Worm (Caenorhabditis elegans) whole organism, early embryonic: ENCODE results near the gene C06G4.6.

Experiments
- aly-1 ChIP-seq: sonication (generic microtip); optimal IDR thresholded peaks from 2 replicates; lab custom pipeline; 2016; ENCODE audit warnings: missing genetic modification characterization, missing compliant biosample characterization
- ama-1 ChIP-seq: fragments of 150-350 bp; optimal IDR thresholded peaks from 2 replicates; lab custom pipeline; 2014
- ceh-13 ChIP-seq: fragments of 200-800 bp; sonication (Bioruptor generic); optimal IDR thresholded peaks from 2 replicates; lab custom pipeline; 2018; ENCODE audit warnings: mild to moderate bottlenecking, missing genetic modification characterization, missing compliant biosample characterization
- flt-1 ChIP-seq: fragments of 200-800 bp; sonication (Bioruptor generic); IDR thresholded peaks from 2 replicates; pipeline ENCODE4 v1.3.6; 2022; ENCODE audit warnings: missing genetic modification characterization, missing compliant biosample characterization

- TF ChIP-seq ama-1 (lab: Kevin White, UChicago): no peak
- TF ChIP-seq aly-1 (tag; lab: Kevin White, UChicago): no peak
- TF ChIP-seq flt-1 (GFP tag; lab: Robert Waterston, UW): no peak
- no peak for TF ChIP-seq ceh-13 (GFP tag; lab: Kevin White, UChicago)
Observed at ce11 chrIII:7996353-7996752, 7.8 kb upstream of the C06G4.6 start, which contains the start of gene npr-17.
